Fruit fly (Drosophila melanogaster) whole organism, embryonic: ENCODE measurements around the gene CG32259.
A peak's percentile ranks its signal among the peaks of the same experiment; 100 is the strongest.

ENCODE experiments used
- Abd-B ChIP-seq: fragments of 200-800 bp; sonication (Bioruptor generic); optimal IDR thresholded peaks from 2 replicates; lab custom pipeline; 2018; ENCODE audit warnings: missing biosample characterization, mild to moderate bottlenecking, missing genetic modification characterization, moderate library complexity
- Aef1 ChIP-seq: fragments of 200-800 bp; sonication (Bioruptor generic); IDR thresholded peaks from 3 replicates; pipeline ENCODE4 v1.3.6; 2022; ENCODE audit warnings: missing biosample characterization, missing genetic modification characterization
- Atf6 ChIP-seq: fragments of 200-800 bp; sonication (Bioruptor generic); IDR thresholded peaks from 2 replicates; pipeline ENCODE4 v1.3.6; 2022; ENCODE audit warnings: missing biosample characterization, missing genetic modification characterization
- Bdp1 ChIP-seq: fragments of 200-800 bp; sonication (Bioruptor generic); optimal IDR thresholded peaks from 3 replicates; lab custom pipeline; 2016; ENCODE audit warnings: missing biosample characterization, missing genetic modification characterization
- CG10147 ChIP-seq: fragments of 200-800 bp; sonication (Bioruptor generic); optimal IDR thresholded peaks from 2 replicates; lab custom pipeline; 2019; ENCODE audit warnings: missing biosample characterization, mild to moderate bottlenecking, missing genetic modification characterization, moderate library complexity
- CG14860 ChIP-seq: fragments of 200-800 bp; sonication (Bioruptor generic); IDR thresholded peaks from 3 replicates; pipeline ENCODE4 v1.3.6; 2022; ENCODE audit warnings: missing biosample characterization, missing genetic modification characterization; ENCODE audit not compliant: partially characterized antibody
- CG2129 ChIP-seq: fragments of 200-800 bp; sonication (Bioruptor generic); IDR thresholded peaks from 2 replicates; pipeline ENCODE4 v1.3.6; 2022; ENCODE audit warnings: missing biosample characterization, missing genetic modification characterization; ENCODE audit not compliant: partially characterized antibody
- CG32767 ChIP-seq: fragments of 200-800 bp; sonication (Bioruptor generic); IDR thresholded peaks from 2 replicates; pipeline ENCODE4 v1.3.6; 2022; ENCODE audit warnings: missing biosample characterization, missing genetic modification characterization
- CG32772 ChIP-seq: fragments of 200-800 bp; sonication (Bioruptor generic); IDR thresholded peaks from 2 replicates; pipeline ENCODE4 v1.3.6; 2022; ENCODE audit warnings: missing biosample characterization, missing genetic modification characterization
- CG34224 ChIP-seq: fragments of 200-800 bp; sonication (Bioruptor generic); IDR thresholded peaks from 3 replicates; pipeline ENCODE4 v1.3.6; 2022; ENCODE audit warnings: missing biosample characterization, missing genetic modification characterization; ENCODE audit not compliant: partially characterized antibody
- CG4282 ChIP-seq: fragments of 200-800 bp; sonication (Bioruptor generic); optimal IDR thresholded peaks from 2 replicates; lab custom pipeline; 2016; ENCODE audit warnings: missing biosample characterization, missing genetic modification characterization
- CG4617 ChIP-seq: fragments of 200-800 bp; sonication (Bioruptor generic); optimal IDR thresholded peaks from 3 replicates; lab custom pipeline; 2016; ENCODE audit warnings: missing biosample characterization, missing genetic modification characterization, borderline replicate concordance
- CG6272 ChIP-seq: fragments of 200-800 bp; sonication (Bioruptor generic); IDR thresholded peaks from 2 replicates; pipeline ENCODE4 v1.3.6; 2022; ENCODE audit warnings: missing biosample characterization, missing genetic modification characterization
- CG7786 ChIP-seq: fragments of 200-800 bp; sonication (Bioruptor generic); optimal IDR thresholded peaks from 2 replicates; lab custom pipeline; 2016; ENCODE audit warnings: missing biosample characterization, missing genetic modification characterization
- CG8388 ChIP-seq: fragments of 200-800 bp; sonication (Bioruptor generic); optimal IDR thresholded peaks from 2 replicates; lab custom pipeline; 2019; ENCODE audit warnings: missing biosample characterization, mild to moderate bottlenecking, missing genetic modification characterization, moderate library complexity
- Camta ChIP-seq: fragments of 200-800 bp; sonication (Bioruptor generic); optimal IDR thresholded peaks from 2 replicates; lab custom pipeline; 2016; ENCODE audit warnings: missing biosample characterization, missing genetic modification characterization
- Deaf1 ChIP-seq: fragments of 200-800 bp; optimal IDR thresholded peaks from 3 replicates; lab custom pipeline; 2019; ENCODE audit warnings: missing biosample characterization, mild to moderate bottlenecking, missing genetic modification characterization, moderate library complexity
- Doc3 ChIP-seq: fragments of 200-800 bp; sonication (Bioruptor generic); IDR thresholded peaks from 3 replicates; pipeline ENCODE4 v1.3.6; 2022; ENCODE audit warnings: missing biosample characterization, missing genetic modification characterization; ENCODE audit not compliant: partially characterized antibody
- Dp ChIP-seq: fragments of 200-800 bp; sonication (Bioruptor generic); optimal IDR thresholded peaks from 2 replicates; lab custom pipeline; 2018; ENCODE audit warnings: missing biosample characterization, mild to moderate bottlenecking, missing genetic modification characterization, moderate library complexity
- Dref ChIP-seq: fragments of 200-800 bp; sonication (Bioruptor generic); IDR thresholded peaks from 2 replicates; pipeline ENCODE4 v1.3.6; 2022; ENCODE audit warnings: missing biosample characterization, missing genetic modification characterization
- ERR ChIP-seq: fragments of 200-800 bp; sonication (Bioruptor generic); optimal IDR thresholded peaks from 2 replicates; lab custom pipeline; 2016; ENCODE audit warnings: missing biosample characterization, missing genetic modification characterization
- Ets65A ChIP-seq: fragments of 200-800 bp; sonication (Bioruptor generic); peaks from one replicate; lab custom pipeline; 2016; ENCODE audit warnings: missing biosample characterization, missing genetic modification characterization
- HLH3B ChIP-seq: fragments of 200-800 bp; sonication (Bioruptor generic); IDR thresholded peaks from 2 replicates; pipeline ENCODE4 v1.3.6; 2022; ENCODE audit warnings: missing biosample characterization, missing genetic modification characterization
- Myb ChIP-seq: fragments of 200-800 bp; sonication (Bioruptor generic); optimal IDR thresholded peaks from 2 replicates; lab custom pipeline; 2016; ENCODE audit warnings: missing biosample characterization, missing genetic modification characterization
- NC2α ChIP-seq: fragments of 200-800 bp; sonication (Bioruptor generic); optimal IDR thresholded peaks from 2 replicates; lab custom pipeline; 2016; ENCODE audit warnings: missing biosample characterization, missing genetic modification characterization
- Oaz ChIP-seq: fragments of 200-800 bp; sonication (Bioruptor generic); IDR thresholded peaks from 2 replicates; pipeline ENCODE4 v1.3.6; 2022; ENCODE audit warnings: missing biosample characterization, missing genetic modification characterization
- Scr ChIP-seq: fragments of 200-800 bp; sonication (Bioruptor generic); IDR thresholded peaks from 2 replicates; pipeline ENCODE4 v1.3.6; 2022; ENCODE audit warnings: missing biosample characterization, missing genetic modification characterization; ENCODE audit not compliant: partially characterized antibody
- Sox102F ChIP-seq: fragments of 200-800 bp; sonication (Bioruptor generic); optimal IDR thresholded peaks from 2 replicates; lab custom pipeline; 2018; ENCODE audit warnings: missing biosample characterization, mild to moderate bottlenecking, missing genetic modification characterization, moderate library complexity
- Sry-δ ChIP-seq: fragments of 200-800 bp; sonication (Bioruptor generic); optimal IDR thresholded peaks from 2 replicates; lab custom pipeline; 2016; ENCODE audit warnings: missing biosample characterization, missing genetic modification characterization
- ato ChIP-seq: fragments of 200-800 bp; sonication (Bioruptor generic); IDR thresholded peaks from 2 replicates; pipeline ENCODE4 v1.3.6; 2022; ENCODE audit warnings: missing biosample characterization, missing genetic modification characterization; ENCODE audit not compliant: partially characterized antibody
- caup ChIP-seq: fragments of 200-800 bp; sonication (Bioruptor generic); optimal IDR thresholded peaks from 3 replicates; lab custom pipeline; 2017; ENCODE audit warnings: missing biosample characterization, mild to moderate bottlenecking, missing genetic modification characterization, moderate library complexity; ENCODE audit not compliant: severe bottlenecking
- chinmo ChIP-seq: fragments of 200-800 bp; sonication (Bioruptor generic); IDR thresholded peaks from 4 replicates; pipeline ENCODE4 v1.3.6; 2022; ENCODE audit warnings: missing biosample characterization, missing genetic modification characterization; ENCODE audit not compliant: partially characterized antibody
- ci ChIP-seq: fragments of 200-800 bp; sonication (Bioruptor generic); IDR thresholded peaks from 3 replicates; pipeline ENCODE4 v1.3.6; 2022; ENCODE audit warnings: missing biosample characterization, missing genetic modification characterization
- cwo ChIP-seq: fragments of 200-800 bp; sonication (Bioruptor generic); optimal IDR thresholded peaks from 3 replicates; lab custom pipeline; 2017; ENCODE audit warnings: missing biosample characterization, missing genetic modification characterization, mild to moderate bottlenecking, moderate library complexity, missing genetic modification reagents
- hbn ChIP-seq: fragments of 200-800 bp; sonication (Bioruptor generic); IDR thresholded peaks from 2 replicates; pipeline ENCODE4 v1.3.6; 2022; ENCODE audit warnings: missing biosample characterization, missing genetic modification characterization; ENCODE audit not compliant: partially characterized antibody
- insv ChIP-seq, 2 experiments: fragments of 200-800 bp; sonication (Bioruptor generic); optimal IDR thresholded peaks; 3 replicates each; lab custom pipeline; 2016 to 2018; ENCODE audit warnings: missing biosample characterization in 2 of 2, missing genetic modification characterization in 2 of 2
- inv ChIP-seq: fragments of 200-800 bp; sonication (Bioruptor generic); IDR thresholded peaks from 2 replicates; pipeline ENCODE4 v1.3.6; 2022; ENCODE audit warnings: missing biosample characterization, missing genetic modification characterization; ENCODE audit not compliant: partially characterized antibody
- ken ChIP-seq: fragments of 200-800 bp; sonication (Bioruptor generic); IDR thresholded peaks from 3 replicates; pipeline ENCODE4 v1.3.6; 2022; ENCODE audit warnings: missing biosample characterization, missing genetic modification characterization
- knrl ChIP-seq: fragments of 200-800 bp; sonication (Bioruptor generic); IDR thresholded peaks from 3 replicates; pipeline ENCODE4 v1.3.6; 2022; ENCODE audit warnings: missing biosample characterization, missing genetic modification characterization; ENCODE audit not compliant: partially characterized antibody
- lola ChIP-seq, 3 experiments: fragments of >200 bp in 2 of 3; fragments of 200-800 bp in 1 of 3; sonication (Bioruptor generic) in 1 of 3; optimal IDR thresholded peaks; 2 replicates each; lab custom pipeline; 2017 to 2019; ENCODE audit warnings: missing biosample characterization in 3 of 3, missing genetic modification characterization in 3 of 3, mild to moderate bottlenecking in 1 of 3, moderate library complexity in 1 of 3
- nmo ChIP-seq: fragments of 200-800 bp; sonication (Bioruptor generic); optimal IDR thresholded peaks from 2 replicates; lab custom pipeline; 2018; ENCODE audit warnings: missing biosample characterization, mild to moderate bottlenecking, missing genetic modification characterization, moderate library complexity
- ranshi ChIP-seq: fragments of 200-800 bp; sonication (Bioruptor generic); IDR thresholded peaks from 2 replicates; pipeline ENCODE4 v1.3.6; 2022; ENCODE audit warnings: missing biosample characterization, missing genetic modification characterization
- schlank ChIP-seq: fragments of 200-800 bp; sonication (Bioruptor generic); optimal IDR thresholded peaks from 2 replicates; lab custom pipeline; 2018; ENCODE audit warnings: missing biosample characterization, mild to moderate bottlenecking, missing genetic modification characterization
- sima ChIP-seq: fragments of 200-800 bp; sonication (Bioruptor generic); optimal IDR thresholded peaks from 2 replicates; lab custom pipeline; 2016; ENCODE audit warnings: missing biosample characterization, missing genetic modification characterization
- slbo ChIP-seq: fragments of 200-800 bp; sonication (Bioruptor generic); IDR thresholded peaks from 2 replicates; pipeline ENCODE4 v1.3.6; 2022; ENCODE audit warnings: missing biosample characterization, missing genetic modification characterization
- so ChIP-seq: fragments of 200-800 bp; sonication (Bioruptor generic); IDR thresholded peaks from 3 replicates; pipeline ENCODE4 v1.3.6; 2022; ENCODE audit warnings: missing biosample characterization, missing genetic modification characterization
- stwl ChIP-seq: fragments of 200-800 bp; sonication (Bioruptor generic); optimal IDR thresholded peaks from 3 replicates; lab custom pipeline; 2018; ENCODE audit warnings: missing biosample characterization, mild to moderate bottlenecking, missing genetic modification characterization, moderate library complexity
- tna ChIP-seq: fragments of 200-800 bp; sonication (Bioruptor generic); IDR thresholded peaks from 2 replicates; pipeline ENCODE4 v1.3.6; 2022; ENCODE audit warnings: missing biosample characterization, missing genetic modification characterization; ENCODE audit not compliant: partially characterized antibody

The CG32259 gene

dm6 chr3L:4108072-4108843 lies 39.1 kb downstream of the CG32259 start, which contains the start of gene Ack (continued):
- TF ChIP-seq ci (GFP tag; lab: Robert Waterston, UW) = 0 out of 3 replicates have a peak, but pooled peaks have one; percentile 23
- no peak for TF ChIP-seq Sox102F (GFP tag; lab: Kevin White, UChicago)
- TF ChIP-seq CG2129 (GFP tag; lab: Robert Waterston, UW) = peak; percentile 79
- peak; percentile 78 for TF ChIP-seq Dref (GFP tag; lab: Robert Waterston, UW)
- TF ChIP-seq Abd-B = no peak
- no peak for TF ChIP-seq slbo (GFP tag; lab: Robert Waterston, UW)
- TF ChIP-seq sima (GFP tag; lab: Kevin White, UChicago) = no peak
- TF ChIP-seq CG7786 = no peak
- TF ChIP-seq Deaf1 (tag; lab: Kevin White, UChicago) = peak; percentile 38
- no peak; the same call in 1 of the 2 replicates for TF ChIP-seq HLH3B (GFP tag; lab: Robert Waterston, UW)
- TF ChIP-seq CG6272 (GFP tag; lab: Robert Waterston, UW) = no peak
- TF ChIP-seq CG8388 (GFP tag; lab: Kevin White, UChicago) = no peak
- TF ChIP-seq insv (GFP tag; optimal IDR thresholded peaks at IDR 0.05; lab: Kevin White, UChicago) = no peak
- no peak for TF ChIP-seq ERR
- peak; percentile 81 for TF ChIP-seq CG34224 (GFP tag; lab: Robert Waterston, UW)
- peak; percentile 71 for TF ChIP-seq Ets65A
- peak; percentile 17; the same call in 1 of the 2 replicates for TF ChIP-seq ato (GFP tag; lab: Robert Waterston, UW)
- TF ChIP-seq so (GFP tag; lab: Robert Waterston, UW) = no peak
- TF ChIP-seq tna = peak; percentile 51
- TF ChIP-seq Myb (GFP tag; lab: Kevin White, UChicago) = peak; percentile 90
- TF ChIP-seq Sry-δ (GFP tag; lab: Kevin White, UChicago) = peak; percentile 85
- TF ChIP-seq schlank (tag; lab: Kevin White, UChicago) = no peak
- TF ChIP-seq lola (GFP tag; optimal IDR thresholded peaks at IDR 0.05; lab: Kevin White, UChicago) = no peak
- 0 out of 2 replicates have a peak, but pooled peaks have one; percentile 34 for TF ChIP-seq CG32767 (GFP tag; lab: Robert Waterston, UW)
- TF ChIP-seq NC2α = no peak
- TF ChIP-seq CG4617 (GFP tag; lab: Kevin White, UChicago) = peak; percentile 66
- no peak for TF ChIP-seq Atf6 (GFP tag; lab: Robert Waterston, UW)
- no peak for TF ChIP-seq CG32772
- TF ChIP-seq chinmo (GFP tag; lab: Robert Waterston, UW) = peak; percentile 89
- no peak for TF ChIP-seq Bdp1 (GFP tag; lab: Kevin White, UChicago)
- TF ChIP-seq Camta (GFP tag; lab: Kevin White, UChicago) = no peak
- TF ChIP-seq knrl (GFP tag; lab: Robert Waterston, UW) = peak; percentile 80
- TF ChIP-seq ken (GFP tag; lab: Robert Waterston, UW) = no peak
- peak; percentile 58 for TF ChIP-seq Dp (GFP tag; lab: Kevin White, UChicago)
- TF ChIP-seq CG10147 (GFP tag; lab: Kevin White, UChicago) = no peak
- TF ChIP-seq Oaz (GFP tag; lab: Robert Waterston, UW) = no peak
- TF ChIP-seq CG4282 = no peak
- peak; percentile 61 for TF ChIP-seq cwo (GFP tag; lab: Kevin White, UChicago)
- peak; percentile 35 for TF ChIP-seq stwl
- peak; percentile 86 for TF ChIP-seq hbn (GFP tag; lab: Robert Waterston, UW)
- TF ChIP-seq inv (GFP tag; lab: Robert Waterston, UW) = peak; percentile 78
- TF ChIP-seq nmo (GFP tag; lab: Kevin White, UChicago) = peak; percentile 15
- TF ChIP-seq Doc3 (GFP tag; lab: Robert Waterston, UW) = peak; percentile 64; the same call in 1 of the 3 replicates
- TF ChIP-seq Scr = peak; percentile 85
- TF ChIP-seq CG14860 = peak; percentile 67
- no peak for TF ChIP-seq caup (GFP tag; lab: Kevin White, UChicago)
- TF ChIP-seq Aef1 (GFP tag; lab: Robert Waterston, UW) = no peak
- TF ChIP-seq ranshi (GFP tag; lab: Robert Waterston, UW) = peak; percentile 28; the same call in 1 of the 2 replicates
